Fruit fly (Drosophila melanogaster) whole organism, wandering third instar larva: ENCODE data around the gene DIP-alpha.

Experiments used
- Abd-B ChIP-seq: fragments of >200 bp; optimal IDR thresholded peaks from 2 replicates; lab custom pipeline; 2017; ENCODE audit warnings: missing biosample characterization, missing genetic modification characterization
- OdsH ChIP-seq: fragments of 200-800 bp; sonication (Bioruptor generic); optimal IDR thresholded peaks from 2 replicates; lab custom pipeline; 2016; ENCODE audit warnings: missing biosample characterization, mild to moderate bottlenecking, missing genetic modification characterization
- br ChIP-seq: fragments of 200-800 bp; sonication (Bioruptor generic); optimal IDR thresholded peaks from 2 replicates; lab custom pipeline; 2016; ENCODE audit warnings: missing biosample characterization, missing genetic modification characterization

DNA sequence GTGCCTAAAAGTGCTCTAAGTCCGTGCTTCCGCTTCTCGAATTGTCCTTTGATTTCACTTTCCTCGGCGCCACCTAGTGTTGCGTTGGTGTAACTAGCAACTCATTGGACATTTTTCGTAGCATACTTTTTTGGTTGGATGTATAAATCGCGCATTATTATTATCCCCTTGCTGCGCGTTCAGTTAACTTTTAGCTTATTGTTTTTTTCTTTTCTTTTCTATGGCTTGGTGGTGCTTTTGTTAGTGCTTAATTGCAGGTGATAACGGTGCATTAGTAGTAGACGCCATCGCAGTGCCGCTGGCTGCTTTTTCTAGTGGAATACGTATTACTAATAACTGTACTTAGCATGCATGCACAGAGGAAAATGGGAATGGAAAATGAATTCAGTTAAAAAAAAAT lies 90.4 kb downstream of the DIP-alpha start:
- TF ChIP-seq br (GFP tag; lab: Kevin White, UChicago) (no peak), OdsH (GFP tag; lab: Kevin White, UChicago) (no peak), Abd-B (GFP tag; lab: Kevin White, UChicago) (no peak)
